Worm (Caenorhabditis elegans): Measurements from ENCODE around the gene gtl-2.

gtl-2 gene

ce11 chrIV:11287511-11287910 lies 14.3 kb downstream of the gtl-2 start, which contains the start of gene F54D1.6:
F54D1.6 (plus strand) TSS chrIV:11287811.
- no peak for TF ChIP-seq daf-16 (GFP tag; optimal IDR thresholded peaks at IDR 0.05)
- peak; percentile 17 for TF ChIP-seq daf-16 (tag; optimal IDR thresholded peaks at IDR 0.05)
- no peak for TF ChIP-seq nhr-77 (tag; optimal IDR thresholded peaks at IDR 0.05)
- no peak for TF ChIP-seq mep-1 (tag; optimal IDR thresholded peaks at IDR 0.05)

DNA sequence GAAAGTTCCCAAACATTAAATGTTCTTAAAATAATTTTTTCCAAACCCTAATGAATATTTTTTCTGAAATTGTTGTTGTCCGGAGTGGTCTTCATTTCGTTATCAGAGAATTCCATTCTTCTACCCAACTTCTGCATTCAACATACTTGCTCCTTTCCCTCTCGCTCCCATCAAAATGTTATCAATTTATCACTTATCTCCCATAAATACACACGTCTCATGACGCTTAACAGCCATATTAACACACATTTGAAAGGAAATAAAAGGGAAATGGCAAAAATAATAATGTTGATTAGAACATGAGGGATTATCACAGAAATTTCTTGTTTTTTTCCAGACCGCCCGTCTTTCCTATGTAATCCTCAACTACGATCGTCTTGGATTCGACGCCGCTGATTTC lies 15.7 kb downstream of the gtl-2 start:
- TF ChIP-seq mes-2 (tag; optimal IDR thresholded peaks at IDR 0.05; ENCODE audit: poor library complexity, severe bottlenecking) = peak; percentile 6
- TF ChIP-seq pha-4 (GFP tag; IDR thresholded peaks at IDR 0.05) = no peak
- no peak for TF ChIP-seq pha-4 (tag; optimal IDR thresholded peaks at IDR 0.05)
- no peak for TF ChIP-seq arid-1 (GFP tag; conservative IDR thresholded peaks at IDR 0.05)
- TF ChIP-seq ctbp-1 (GFP tag; IDR thresholded peaks at IDR 0.05) = no peak
- TF ChIP-seq madf-5 (GFP tag; IDR thresholded peaks at IDR 0.05) = no peak
- peak; percentile 99 for TF ChIP-seq pqm-1 (tag; optimal IDR thresholded peaks at IDR 0.05)
- TF ChIP-seq lin-15B (tag; optimal IDR thresholded peaks at IDR 0.05) = no peak
- TF ChIP-seq zag-1 (tag; optimal IDR thresholded peaks at IDR 0.05) = no peak
- no peak for TF ChIP-seq lim-7 (GFP tag; IDR thresholded peaks at IDR 0.05)
- TF ChIP-seq snpc-1.2 (GFP tag; IDR thresholded peaks at IDR 0.05) = no peak
- TF ChIP-seq cey-2 (tag; optimal IDR thresholded peaks at IDR 0.05; ENCODE audit: borderline replicate concordance, insufficient read depth) = no peak
- TF ChIP-seq Y48G9A.11 (GFP tag; IDR thresholded peaks at IDR 0.05) = no peak
- no peak for TF ChIP-seq attf-4 (tag; optimal IDR thresholded peaks at IDR 0.05)
- peak; percentile 37 for TF ChIP-seq mep-1 (tag; optimal IDR thresholded peaks at IDR 0.05)
- no peak for TF ChIP-seq ceh-20 (GFP tag; IDR thresholded peaks at IDR 0.05)
- TF ChIP-seq snpc-4 (tag; optimal IDR thresholded peaks at IDR 0.05) = no peak
- TF ChIP-seq unc-130 (GFP tag; optimal IDR thresholded peaks at IDR 0.05) = no peak
- TF ChIP-seq mxl-3 (GFP tag; optimal IDR thresholded peaks at IDR 0.05) = peak; percentile 36
- peak; percentile 62 for TF ChIP-seq tra-1 (GFP tag; IDR thresholded peaks at IDR 0.05)
- TF ChIP-seq D1046.2 (GFP tag; IDR thresholded peaks at IDR 0.05) = no peak
- TF ChIP-seq ama-1 (optimal IDR thresholded peaks at IDR 0.05) = no peak
- no peak for TF ChIP-seq ZK546.5 (tag; optimal IDR thresholded peaks at IDR 0.05)
- no peak for TF ChIP-seq daf-16 (GFP tag; optimal IDR thresholded peaks at IDR 0.05)
- peak; percentile 96 for TF ChIP-seq daf-16 (tag; optimal IDR thresholded peaks at IDR 0.05)
- TF ChIP-seq ceh-28 (tag; optimal IDR thresholded peaks at IDR 0.05) = no peak
- no peak for TF ChIP-seq sdz-12 (GFP tag; optimal IDR thresholded peaks at IDR 0.05)
- TF ChIP-seq ztf-7 (tag; optimal IDR thresholded peaks at IDR 0.05) = no peak
- no peak for TF ChIP-seq gei-8 (GFP tag; optimal IDR thresholded peaks at IDR 0.05)
- TF ChIP-seq nhr-41 (GFP tag; IDR thresholded peaks at IDR 0.05) = no peak
- no peak for TF ChIP-seq unc-39 (tag; optimal IDR thresholded peaks at IDR 0.05)
- TF ChIP-seq dmd-6 (GFP tag; IDR thresholded peaks at IDR 0.05) = peak; percentile 80
- TF ChIP-seq hlh-11 (tag; optimal IDR thresholded peaks at IDR 0.05) = peak; percentile 82
- no peak for TF ChIP-seq dmd-9 (GFP tag; IDR thresholded peaks at IDR 0.05)
- no peak for TF ChIP-seq duxl-1 (tag; optimal IDR thresholded peaks at IDR 0.05; ENCODE audit: poor library complexity)
- no peak for TF ChIP-seq nhr-237 (tag; optimal IDR thresholded peaks at IDR 0.05)
- TF ChIP-seq fkh-10 (GFP tag; optimal IDR thresholded peaks at IDR 0.05) = no peak
- no peak for TF ChIP-seq rbr-2 (tag; optimal IDR thresholded peaks at IDR 0.05)
- TF ChIP-seq nhr-48 (tag; optimal IDR thresholded peaks at IDR 0.05) = no peak
- TF ChIP-seq ceh-32 (tag; optimal IDR thresholded peaks at IDR 0.05; ENCODE audit: poor library complexity) = no peak
- no peak for TF ChIP-seq R02D3.7 (tag; optimal IDR thresholded peaks at IDR 0.05)
- no peak for TF ChIP-seq aha-1 (tag)
- TF ChIP-seq php-3 (GFP tag; IDR thresholded peaks at IDR 0.05) = peak; percentile 98
- peak; percentile 25 for TF ChIP-seq nhr-6 (tag; optimal IDR thresholded peaks at IDR 0.05)
- no peak for TF ChIP-seq Y75B8A.6 (GFP tag; IDR thresholded peaks at IDR 0.05)
- no peak for TF ChIP-seq spr-1 (tag; optimal IDR thresholded peaks at IDR 0.05)
- no peak for TF ChIP-seq ZK337.2 (GFP tag; IDR thresholded peaks at IDR 0.05)
- TF ChIP-seq mxl-2 (GFP tag; conservative IDR thresholded peaks at IDR 0.05) = no peak
- no peak for TF ChIP-seq F37D6.2 (tag; optimal IDR thresholded peaks at IDR 0.05)
- no peak for TF ChIP-seq hmg-1.1 (GFP tag; IDR thresholded peaks at IDR 0.05)
